Fruit fly (Drosophila melanogaster) whole organism, embryonic: Measurements from ENCODE around the gene CG7381.

Experiments used
- B-H2 ChIP-seq: fragments of 200-800 bp; sonication (Bioruptor generic); optimal IDR thresholded peaks from 2 replicates; lab custom pipeline; 2018; ENCODE audit warnings: missing biosample characterization, mild to moderate bottlenecking, missing genetic modification characterization
- CG10321 ChIP-seq: fragments of 200-800 bp; sonication (Bioruptor generic); IDR thresholded peaks from 2 replicates; pipeline ENCODE4 v1.3.6; 2022; ENCODE audit warnings: missing biosample characterization, missing genetic modification characterization
- CG10654 ChIP-seq: fragments of 200-800 bp; sonication (Bioruptor generic); optimal IDR thresholded peaks from 2 replicates; lab custom pipeline; 2016; ENCODE audit warnings: missing biosample characterization, missing genetic modification characterization
- CG11085 ChIP-seq: fragments of 200-800 bp; sonication (Bioruptor generic); IDR thresholded peaks from 2 replicates; pipeline ENCODE4 v1.3.6; 2022; ENCODE audit warnings: missing biosample characterization, missing genetic modification characterization
- CG12219 ChIP-seq: fragments of 200-800 bp; sonication (Bioruptor generic); optimal IDR thresholded peaks from 3 replicates; lab custom pipeline; 2018; ENCODE audit warnings: missing biosample characterization, mild to moderate bottlenecking, missing genetic modification characterization
- CG12769 ChIP-seq: fragments of 200-800 bp; sonication (Bioruptor generic); optimal IDR thresholded peaks from 2 replicates; lab custom pipeline; 2019; ENCODE audit warnings: missing biosample characterization, mild to moderate bottlenecking, missing genetic modification characterization, moderate library complexity
- CG15011 ChIP-seq: fragments of 200-800 bp; sonication (Bioruptor generic); optimal IDR thresholded peaks from 3 replicates; lab custom pipeline; 2018; ENCODE audit warnings: missing biosample characterization, mild to moderate bottlenecking, missing genetic modification characterization
- CG15073 ChIP-seq: fragments of 200-800 bp; sonication (Bioruptor generic); optimal IDR thresholded peaks from 2 replicates; lab custom pipeline; 2016; ENCODE audit warnings: missing biosample characterization, missing genetic modification characterization
- CG2120 ChIP-seq: fragments of 200-800 bp; sonication (Bioruptor generic); optimal IDR thresholded peaks from 3 replicates; lab custom pipeline; 2016; ENCODE audit warnings: missing biosample characterization, missing genetic modification characterization
- CG30403 ChIP-seq: fragments of 200-800 bp; sonication (Bioruptor generic); optimal IDR thresholded peaks from 3 replicates; lab custom pipeline; 2016; ENCODE audit warnings: missing biosample characterization, missing genetic modification characterization
- CG3065 ChIP-seq: fragments of 200-800 bp; sonication (Bioruptor generic); optimal IDR thresholded peaks from 2 replicates; lab custom pipeline; 2016; ENCODE audit warnings: missing biosample characterization, missing genetic modification characterization
- CG3847 ChIP-seq: fragments of 200-800 bp; sonication (Bioruptor generic); IDR thresholded peaks from 2 replicates; pipeline ENCODE4 v1.3.6; 2022; ENCODE audit warnings: missing biosample characterization, missing genetic modification characterization
- CG42726 ChIP-seq: fragments of 200-800 bp; sonication (Bioruptor generic); IDR thresholded peaks from 2 replicates; pipeline ENCODE4 v1.3.6; 2022; ENCODE audit warnings: missing biosample characterization, missing genetic modification characterization; ENCODE audit not compliant: partially characterized antibody
- CG9215 ChIP-seq: fragments of 200-800 bp; sonication (Bioruptor generic); IDR thresholded peaks from 2 replicates; pipeline ENCODE4 v1.3.6; 2022; ENCODE audit warnings: missing biosample characterization, missing genetic modification characterization
- CoRest ChIP-seq: fragments of 200-800 bp; sonication (Bioruptor generic); optimal IDR thresholded peaks from 3 replicates; lab custom pipeline; 2018; ENCODE audit warnings: missing biosample characterization, mild to moderate bottlenecking, missing genetic modification characterization, moderate library complexity
- CrebB ChIP-seq: fragments of 200-800 bp; sonication (Bioruptor generic); optimal IDR thresholded peaks from 3 replicates; lab custom pipeline; 2018; ENCODE audit warnings: missing biosample characterization, mild to moderate bottlenecking, missing genetic modification characterization
- Dref ChIP-seq: fragments of 200-800 bp; sonication (Bioruptor generic); IDR thresholded peaks from 2 replicates; pipeline ENCODE4 v1.3.6; 2022; ENCODE audit warnings: missing biosample characterization, missing genetic modification characterization
- GATAe ChIP-seq: fragments of 200-800 bp; sonication (Bioruptor generic); conservative IDR thresholded peaks from 2 replicates; pipeline ENCODE4 v1.3.6; 2022; ENCODE audit warnings: missing biosample characterization, missing genetic modification characterization
- HmgZ ChIP-seq: fragments of 200-800 bp; sonication (Bioruptor generic); optimal IDR thresholded peaks from 2 replicates; lab custom pipeline; 2018; ENCODE audit warnings: missing biosample characterization, mild to moderate bottlenecking, missing genetic modification characterization
- Neu2 ChIP-seq: fragments of 200-800 bp; sonication (Bioruptor generic); optimal IDR thresholded peaks from 3 replicates; lab custom pipeline; 2016; ENCODE audit warnings: missing biosample characterization, missing genetic modification characterization, borderline replicate concordance
- Ssrp ChIP-seq: fragments of 200-800 bp; sonication (Bioruptor generic); optimal IDR thresholded peaks from 2 replicates; lab custom pipeline; 2018; ENCODE audit warnings: missing biosample characterization, mild to moderate bottlenecking, missing genetic modification characterization, moderate library complexity
- Tbp ChIP-seq: fragments of >200 bp; optimal IDR thresholded peaks from 2 replicates; lab custom pipeline; 2018; ENCODE audit warnings: missing biosample characterization, missing genetic modification characterization
- YL-1 ChIP-seq: fragments of 200-800 bp; sonication (Bioruptor generic); optimal IDR thresholded peaks from 3 replicates; lab custom pipeline; 2017; ENCODE audit warnings: missing biosample characterization, mild to moderate bottlenecking, missing genetic modification characterization
- ase ChIP-seq: fragments of 200-800 bp; sonication (Bioruptor generic); IDR thresholded peaks from 3 replicates; pipeline ENCODE4 v1.3.6; 2022; ENCODE audit warnings: missing biosample characterization, missing genetic modification characterization
- az2 ChIP-seq: fragments of 200-800 bp; sonication (Bioruptor generic); optimal IDR thresholded peaks from 3 replicates; lab custom pipeline; 2016; ENCODE audit warnings: missing biosample characterization, missing genetic modification characterization
- bbx ChIP-seq: fragments of 200-800 bp; sonication (Bioruptor generic); IDR thresholded peaks from 2 replicates; pipeline ENCODE4 v1.3.6; 2022; ENCODE audit warnings: missing biosample characterization, missing genetic modification characterization; ENCODE audit not compliant: partially characterized antibody
- caup ChIP-seq: fragments of 200-800 bp; sonication (Bioruptor generic); optimal IDR thresholded peaks from 3 replicates; lab custom pipeline; 2017; ENCODE audit warnings: missing biosample characterization, mild to moderate bottlenecking, missing genetic modification characterization, moderate library complexity; ENCODE audit not compliant: severe bottlenecking
- ci ChIP-seq: fragments of 200-800 bp; sonication (Bioruptor generic); IDR thresholded peaks from 3 replicates; pipeline ENCODE4 v1.3.6; 2022; ENCODE audit warnings: missing biosample characterization, missing genetic modification characterization
- dmrt99B ChIP-seq: fragments of 200-800 bp; sonication (Bioruptor generic); optimal IDR thresholded peaks from 2 replicates; lab custom pipeline; 2018; ENCODE audit warnings: missing biosample characterization, mild to moderate bottlenecking, missing genetic modification characterization, moderate library complexity
- emc ChIP-seq: fragments of 200-800 bp; sonication (Bioruptor generic); optimal IDR thresholded peaks from 2 replicates; lab custom pipeline; 2016; ENCODE audit warnings: missing biosample characterization, missing genetic modification characterization
- en ChIP-seq: fragments of 200-800 bp; sonication (Bioruptor generic); optimal IDR thresholded peaks from 2 replicates; lab custom pipeline; 2016; ENCODE audit warnings: missing biosample characterization, missing genetic modification characterization
- exex ChIP-seq: fragments of 200-800 bp; sonication (Bioruptor generic); optimal IDR thresholded peaks from 4 replicates; lab custom pipeline; 2018; ENCODE audit warnings: missing biosample characterization, mild to moderate bottlenecking, missing genetic modification characterization, moderate library complexity
- ftz-f1 ChIP-seq: fragments of 200-800 bp; sonication (Bioruptor generic); optimal IDR thresholded peaks from 2 replicates; lab custom pipeline; 2016; ENCODE audit warnings: missing biosample characterization, missing genetic modification characterization
- gce ChIP-seq: fragments of 200-800 bp; sonication (Bioruptor generic); IDR thresholded peaks from 3 replicates; pipeline ENCODE4 v1.3.6; 2022; ENCODE audit warnings: missing biosample characterization, missing genetic modification characterization
- gcm ChIP-seq: fragments of 200-800 bp; sonication (Bioruptor generic); optimal IDR thresholded peaks from 2 replicates; lab custom pipeline; 2019; ENCODE audit warnings: missing biosample characterization, mild to moderate bottlenecking, missing genetic modification characterization, moderate library complexity
- gt ChIP-seq: fragments of 200-800 bp; sonication (Bioruptor generic); IDR thresholded peaks from 2 replicates; pipeline ENCODE4 v1.3.6; 2022; ENCODE audit warnings: missing biosample characterization, missing genetic modification characterization
- jumu ChIP-seq: fragments of 200-800 bp; sonication (Bioruptor generic); optimal IDR thresholded peaks from 3 replicates; lab custom pipeline; 2016; ENCODE audit warnings: missing biosample characterization, missing genetic modification characterization
- klu ChIP-seq: fragments of 200-800 bp; sonication (Bioruptor generic); IDR thresholded peaks from 2 replicates; pipeline ENCODE4 v1.3.6; 2022; ENCODE audit warnings: missing biosample characterization, missing genetic modification characterization
- kni ChIP-seq: fragments of 200-800 bp; sonication (Bioruptor generic); optimal IDR thresholded peaks from 3 replicates; lab custom pipeline; 2017; ENCODE audit warnings: mild to moderate bottlenecking, missing biosample characterization, missing genetic modification reagents, missing genetic modification characterization
- lab ChIP-seq: fragments of 200-800 bp; sonication (Bioruptor generic); optimal IDR thresholded peaks from 3 replicates; lab custom pipeline; 2017; ENCODE audit warnings: missing biosample characterization, missing genetic modification characterization, mild to moderate bottlenecking, moderate library complexity, missing genetic modification reagents
- peb ChIP-seq: fragments of 200-800 bp; sonication (Bioruptor generic); IDR thresholded peaks from 2 replicates; pipeline ENCODE4 v1.3.6; 2022; ENCODE audit warnings: missing biosample characterization, missing genetic modification characterization
- pho ChIP-seq: fragments of 200-800 bp; sonication (Bioruptor generic); optimal IDR thresholded peaks from 2 replicates; lab custom pipeline; 2016; ENCODE audit warnings: missing biosample characterization, missing genetic modification characterization
- ro ChIP-seq: fragments of 200-800 bp; sonication (Bioruptor generic); IDR thresholded peaks from 2 replicates; pipeline ENCODE4 v1.3.6; 2022; ENCODE audit warnings: missing biosample characterization, missing genetic modification characterization
- ssp ChIP-seq: fragments of 200-800 bp; sonication (Bioruptor generic); IDR thresholded peaks from 2 replicates; pipeline ENCODE4 v1.3.6; 2022; ENCODE audit warnings: missing biosample characterization, missing genetic modification characterization
- stc ChIP-seq: fragments of 200-800 bp; sonication (Bioruptor generic); IDR thresholded peaks from 2 replicates; pipeline ENCODE4 v1.3.6; 2022; ENCODE audit warnings: missing biosample characterization, missing genetic modification characterization
- tx ChIP-seq: fragments of 200-800 bp; sonication (Bioruptor generic); optimal IDR thresholded peaks from 2 replicates; lab custom pipeline; 2016; ENCODE audit warnings: missing biosample characterization, missing genetic modification characterization
- unpg ChIP-seq: fragments of 200-800 bp; sonication (Bioruptor generic); optimal IDR thresholded peaks from 3 replicates; lab custom pipeline; 2018; ENCODE audit warnings: missing biosample characterization, mild to moderate bottlenecking, missing genetic modification characterization, moderate library complexity
- vnd ChIP-seq: fragments of 200-800 bp; sonication (Bioruptor generic); IDR thresholded peaks from 3 replicates; pipeline ENCODE4 v1.3.6; 2022; ENCODE audit warnings: missing biosample characterization, missing genetic modification characterization; ENCODE audit not compliant: partially characterized antibody
- vvl ChIP-seq: fragments of 200-800 bp; sonication (Bioruptor generic); IDR thresholded peaks from 2 replicates; pipeline ENCODE4 v1.3.6; 2022; ENCODE audit warnings: missing biosample characterization, missing genetic modification characterization

CG7381 gene

dm6 chr3R:13015811-13016766 is 38.8 kb upstream of the CG7381 start:
- TF ChIP-seq caup (GFP tag; lab: Kevin White, UChicago) (no peak), CG15011 (no peak), CG10321 (GFP tag; lab: Robert Waterston, UW) (no peak), klu (no peak), CG15073 (no peak), GATAe (GFP tag; lab: Robert Waterston, UW) (peak; percentile 18; the same call in 1 of the 2 replicates), CG42726 (GFP tag; lab: Robert Waterston, UW) (no peak), exex (tag; lab: Kevin White, UChicago) (peak; percentile 70), ci (GFP tag; lab: Robert Waterston, UW) (0 out of 3 replicates have a peak, but pooled peaks have one; percentile 16), gce (GFP tag; lab: Robert Waterston, UW) (no peak), CG2120 (peak; percentile 59), ftz-f1 (GFP tag; lab: Kevin White, UChicago) (no peak), Dref (GFP tag; lab: Robert Waterston, UW) (no peak), B-H2 (peak; percentile 6), CG12769 (tag; lab: Kevin White, UChicago) (peak; percentile 85), emc (GFP tag; lab: Kevin White, UChicago) (no peak), CG3065 (GFP tag; lab: Kevin White, UChicago) (no peak), en (GFP tag; lab: Kevin White, UChicago) (peak; percentile 20), vvl (GFP tag; lab: Robert Waterston, UW) (no peak), CrebB (tag; lab: Kevin White, UChicago) (no peak), CG10654 (GFP tag; lab: Kevin White, UChicago) (no peak), YL-1 (GFP tag; lab: Kevin White, UChicago) (no peak), CG11085 (GFP tag; lab: Robert Waterston, UW) (no peak), az2 (no peak), Tbp (peak; percentile 30), gt (GFP tag; lab: Robert Waterston, UW) (no peak), Neu2 (GFP tag; lab: Kevin White, UChicago) (no peak), dmrt99B (tag; lab: Kevin White, UChicago) (no peak), pho (GFP tag; lab: Kevin White, UChicago) (peak; percentile 18), CG9215 (GFP tag; lab: Robert Waterston, UW) (no peak), ro (GFP tag; lab: Robert Waterston, UW) (no peak), peb (GFP tag; lab: Robert Waterston, UW) (no peak), bbx (GFP tag; lab: Robert Waterston, UW) (peak; percentile 9; the same call in 1 of the 2 replicates), Ssrp (no peak), CG12219 (GFP tag; lab: Kevin White, UChicago) (no peak), CoRest (tag; lab: Kevin White, UChicago) (peak; percentile 18), ase (GFP tag; lab: Robert Waterston, UW) (no peak), CG30403 (peak; percentile 28), ssp (GFP tag; lab: Robert Waterston, UW) (no peak), jumu (GFP tag; lab: Kevin White, UChicago) (no peak), CG3847 (0 out of 2 replicates have a peak, but pooled peaks have one; percentile 15), stc (no peak), vnd (GFP tag; lab: Robert Waterston, UW) (no peak), unpg (no peak), kni (GFP tag; lab: Kevin White, UChicago) (peak; percentile 56), HmgZ (tag; lab: Kevin White, UChicago) (no peak), tx (GFP tag; lab: Kevin White, UChicago) (no peak), lab (GFP tag; lab: Kevin White, UChicago) (peak; percentile 20), gcm (GFP tag; lab: Kevin White, UChicago) (no peak)
